Worm (Caenorhabditis elegans): ENCODE measurements around the gene Y25C1A.8.
"Not testable (repeated sequence)": the region's sequence is repeated elsewhere in the genome, so short reads cannot be mapped to it uniquely, and the experiment has no call there.

Y25C1A.8 gene

ce11 chrII:3038453-3038909 is 38.3 kb downstream of the Y25C1A.8 start, which contains the start of the genes B0454.26 and B0454.5:
TSS of gene B0454.26 (minus strand) at chrII:3038553.
TSS of gene B0454.5 (plus strand) at chrII:3038859.
- no peak for TF ChIP-seq nhr-47 (tag; optimal IDR thresholded peaks at IDR 0.05)
- TF ChIP-seq blmp-1 (tag; optimal IDR thresholded peaks at IDR 0.05), result peak; percentile 58
- no peak for TF ChIP-seq mef-2 (tag; optimal IDR thresholded peaks at IDR 0.05)
- no peak for TF ChIP-seq efl-1 (optimal IDR thresholded peaks at IDR 0.05)
- peak in 1 of 2 experiments; percentile 2 for TF ChIP-seq efl-1 (GFP tag; optimal IDR thresholded peaks at IDR 0.05 in 1 of 2)
- TF ChIP-seq nhr-85 (tag), result no peak

DNA sequence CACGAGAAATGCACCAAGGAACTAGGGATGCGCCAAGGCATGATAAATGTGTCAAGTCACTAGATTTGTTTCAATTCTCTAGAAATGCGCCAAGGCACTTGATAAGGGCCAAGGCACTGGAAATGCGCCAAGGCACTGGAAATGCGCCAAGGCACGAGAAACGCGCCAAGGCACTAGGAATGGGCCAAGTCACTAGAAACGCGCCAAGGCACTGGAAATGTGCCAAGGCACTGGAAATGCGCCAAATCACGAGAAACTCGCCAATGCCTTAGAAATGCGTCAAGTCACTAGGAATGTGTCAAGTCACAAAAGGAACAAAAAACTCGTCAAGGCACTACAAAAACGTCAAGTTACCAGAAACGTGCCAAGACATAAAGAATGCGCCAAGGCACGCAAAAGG is 40.4 kb downstream of the Y25C1A.8 start:
- TF ChIP-seq efl-1 (optimal IDR thresholded peaks at IDR 0.05), result no peak
- peak in 1 of 2 experiments; percentile 92 for TF ChIP-seq efl-1 (GFP tag; optimal IDR thresholded peaks at IDR 0.05 in 1 of 2)
- TF ChIP-seq nhr-71 (tag; optimal IDR thresholded peaks at IDR 0.05), result no peak
- TF ChIP-seq nhr-85 (tag), result peak; percentile 43

DNA sequence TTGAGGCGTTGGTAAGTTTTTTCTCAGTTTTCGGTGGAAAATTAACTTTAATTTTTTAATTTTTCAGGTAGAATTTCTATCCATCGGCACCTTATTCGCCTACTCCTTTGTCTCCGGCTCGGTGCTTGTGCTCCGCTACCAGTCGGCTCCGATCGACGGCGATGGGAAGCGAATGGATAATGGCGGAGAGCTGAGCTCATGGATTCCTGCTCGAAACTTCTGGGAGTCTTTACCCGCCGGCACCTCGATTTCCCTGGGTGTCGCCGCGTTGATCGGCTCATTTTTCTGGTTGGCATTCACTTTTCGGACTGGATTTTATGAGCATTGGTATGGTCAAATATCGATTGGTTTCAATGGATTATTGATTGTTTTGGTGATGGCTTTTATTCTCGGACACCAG is 41.8 kb downstream of the Y25C1A.8 start:
- TF ChIP-seq elt-3 (tag; optimal IDR thresholded peaks at IDR 0.05), result no peak
- TF ChIP-seq efl-3 (GFP tag; optimal IDR thresholded peaks at IDR 0.05), result no peak
- no peak for TF ChIP-seq lin-13 (GFP tag; optimal IDR thresholded peaks at IDR 0.05)
- TF ChIP-seq nhr-85 (tag), result no peak
- no peak for TF ChIP-seq blmp-1 (tag; optimal IDR thresholded peaks at IDR 0.05)
- TF ChIP-seq swsn-7 (tag; optimal IDR thresholded peaks at IDR 0.05), result no peak
- TF ChIP-seq alr-1 (tag; optimal IDR thresholded peaks at IDR 0.05; ENCODE audit: borderline replicate concordance), result no peak
- no peak for TF ChIP-seq fkh-10 (GFP tag; optimal IDR thresholded peaks at IDR 0.05)
- TF ChIP-seq hpl-2 (GFP tag; optimal IDR thresholded peaks at IDR 0.05), result no peak
- TF ChIP-seq mef-2 (tag; optimal IDR thresholded peaks at IDR 0.05), result no peak
- TF ChIP-seq ets-5 (GFP tag; IDR thresholded peaks at IDR 0.05), result no peak
- TF ChIP-seq nhr-90 (tag; optimal IDR thresholded peaks at IDR 0.05; ENCODE audit: poor library complexity), result no peak
- no peak for TF ChIP-seq unc-130 (tag; optimal IDR thresholded peaks at IDR 0.05)
- no peak for TF ChIP-seq ceh-90 (tag; optimal IDR thresholded peaks at IDR 0.05)
- no peak for TF ChIP-seq ces-1 (GFP tag; optimal IDR thresholded peaks at IDR 0.05)
- TF ChIP-seq pqm-1 (tag; optimal IDR thresholded peaks at IDR 0.05), result no peak

DNA sequence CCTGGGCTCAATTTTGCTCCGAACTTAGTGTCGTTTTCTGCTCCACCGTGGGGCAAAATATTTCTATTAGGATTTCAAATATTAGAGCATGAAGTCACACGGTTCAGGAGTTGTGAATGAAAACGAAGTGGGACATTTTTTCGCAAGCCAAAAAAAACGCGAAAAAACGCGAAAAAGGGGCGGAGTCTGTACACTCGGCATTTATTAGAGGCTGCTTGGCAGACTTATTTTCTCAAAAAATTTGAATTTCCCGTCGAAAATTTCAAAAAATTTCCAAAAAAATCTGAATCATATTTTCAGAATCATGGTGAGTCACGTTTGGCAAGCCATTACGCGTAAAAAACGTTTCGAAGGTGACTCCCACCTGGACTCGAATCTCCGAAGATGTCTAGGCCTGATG is 44.3 kb downstream of the Y25C1A.8 start, which contains the start of gene B0454.6:
TSS of gene B0454.6 (plus strand) at position 301 of the 400 bp plus-strand sequence.
- not testable (repeated sequence) for TF ChIP-seq ceh-82 (tag; optimal IDR thresholded peaks at IDR 0.05); mef-2 (tag; optimal IDR thresholded peaks at IDR 0.05); zip-4 (GFP tag; optimal IDR thresholded peaks at IDR 0.05)

DNA sequence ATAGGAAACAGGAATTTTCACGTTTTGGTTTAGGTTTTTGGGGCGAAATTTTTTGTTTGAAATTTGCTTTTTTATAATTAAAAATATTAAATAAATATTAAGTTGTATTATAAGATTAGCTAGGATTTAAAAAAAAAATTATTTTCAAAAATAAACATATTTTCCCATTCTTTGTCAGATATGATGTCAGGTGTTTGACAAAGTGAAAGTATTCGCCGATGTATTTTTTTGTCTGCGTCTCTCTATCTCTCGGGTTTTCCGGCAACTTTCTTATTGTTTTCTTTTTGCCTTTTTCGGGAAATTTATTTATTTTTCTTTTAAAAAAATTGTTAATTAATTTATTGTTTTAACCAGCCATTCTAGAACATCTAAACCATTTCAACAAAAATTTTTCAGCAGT is 46.3 kb downstream of the Y25C1A.8 start:
- no peak for TF ChIP-seq egl-13 (tag; optimal IDR thresholded peaks at IDR 0.05)
- peak; percentile 91 for TF ChIP-seq blmp-1 (tag; optimal IDR thresholded peaks at IDR 0.05)
- TF ChIP-seq lin-14 (GFP tag; optimal IDR thresholded peaks at IDR 0.05), result peak; percentile 29
- TF ChIP-seq nhr-28 (tag; optimal IDR thresholded peaks at IDR 0.05), result no peak
- TF ChIP-seq zag-1 (tag; optimal IDR thresholded peaks at IDR 0.05), result no peak
- TF ChIP-seq nhr-85 (tag), result peak; percentile 57
- no peak for TF ChIP-seq skn-1 (tag; optimal IDR thresholded peaks at IDR 0.05)
- TF ChIP-seq swsn-7 (tag; optimal IDR thresholded peaks at IDR 0.05), result no peak
- TF ChIP-seq nhr-76 (tag; optimal IDR thresholded peaks at IDR 0.05), result no peak
- no peak for TF ChIP-seq lin-13 (GFP tag; optimal IDR thresholded peaks at IDR 0.05)
- TF ChIP-seq lin-39 (tag; optimal IDR thresholded peaks at IDR 0.05), result no peak
- no peak for TF ChIP-seq rnt-1 (tag; optimal IDR thresholded peaks at IDR 0.05)

DNA sequence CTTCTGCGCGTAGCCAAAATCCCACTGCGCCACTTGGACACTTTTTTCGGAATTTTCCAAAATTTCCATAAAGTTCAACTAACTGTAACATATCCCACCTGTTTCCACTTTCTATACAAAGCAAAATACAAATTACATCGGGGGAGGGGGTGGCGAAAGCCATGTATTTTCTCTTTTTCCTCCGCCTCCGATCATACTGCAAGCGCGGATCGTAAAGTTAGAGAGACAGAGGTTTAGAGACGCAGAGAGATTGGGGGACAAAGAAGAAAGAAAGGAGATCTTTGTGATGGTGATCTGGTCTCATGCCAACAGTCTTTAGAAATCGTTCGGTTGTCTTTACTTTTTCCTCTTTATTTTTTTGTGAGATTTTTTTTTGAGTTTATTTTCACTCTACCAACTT is 48.5 kb downstream of the Y25C1A.8 start:
- no peak for TF ChIP-seq tbx-2 (tag; optimal IDR thresholded peaks at IDR 0.05)
- TF ChIP-seq sptf-1 (tag; optimal IDR thresholded peaks at IDR 0.05), result no peak
- TF ChIP-seq egl-13 (tag; optimal IDR thresholded peaks at IDR 0.05), result no peak
- no peak for TF ChIP-seq nhr-77 (tag; optimal IDR thresholded peaks at IDR 0.05)
- no peak for TF ChIP-seq nhr-84 (tag; optimal IDR thresholded peaks at IDR 0.05)
- TF ChIP-seq xbp-1 (tag; optimal IDR thresholded peaks at IDR 0.05), result no peak
- TF ChIP-seq ets-5 (GFP tag; IDR thresholded peaks at IDR 0.05), result no peak
- TF ChIP-seq mdl-1 (tag; optimal IDR thresholded peaks at IDR 0.05), result no peak
- peak; percentile 21 for TF ChIP-seq snu-23 (GFP tag; optimal IDR thresholded peaks at IDR 0.05)
- no peak for TF ChIP-seq alr-1 (tag; optimal IDR thresholded peaks at IDR 0.05; ENCODE audit: borderline replicate concordance)
- no peak for TF ChIP-seq grh-1 (GFP tag; IDR thresholded peaks at IDR 0.05)
- no peak for TF ChIP-seq ama-1 (optimal IDR thresholded peaks at IDR 0.05)
- TF ChIP-seq fkh-10 (GFP tag; optimal IDR thresholded peaks at IDR 0.05), result no peak
- TF ChIP-seq sox-4 (tag; optimal IDR thresholded peaks at IDR 0.05), result no peak
- no peak for TF ChIP-seq aly-2 (tag; optimal IDR thresholded peaks at IDR 0.05)
- TF ChIP-seq zip-4 (GFP tag; optimal IDR thresholded peaks at IDR 0.05), result no peak
- no peak for TF ChIP-seq pag-3 (tag; optimal IDR thresholded peaks at IDR 0.05; ENCODE audit: borderline replicate concordance, insufficient read depth)
- no peak for TF ChIP-seq isw-1 (GFP tag; IDR thresholded peaks at IDR 0.05)
- peak; percentile 7 for TF ChIP-seq C16A3.4 (tag; optimal IDR thresholded peaks at IDR 0.05)

Data from whole organism, L1 larva.